Fruit fly (Drosophila melanogaster): Measurements from ENCODE around the gene mtd.
A peak's percentile ranks its signal among the peaks of the same experiment; 100 is the strongest.

Gene mtd

DNA sequence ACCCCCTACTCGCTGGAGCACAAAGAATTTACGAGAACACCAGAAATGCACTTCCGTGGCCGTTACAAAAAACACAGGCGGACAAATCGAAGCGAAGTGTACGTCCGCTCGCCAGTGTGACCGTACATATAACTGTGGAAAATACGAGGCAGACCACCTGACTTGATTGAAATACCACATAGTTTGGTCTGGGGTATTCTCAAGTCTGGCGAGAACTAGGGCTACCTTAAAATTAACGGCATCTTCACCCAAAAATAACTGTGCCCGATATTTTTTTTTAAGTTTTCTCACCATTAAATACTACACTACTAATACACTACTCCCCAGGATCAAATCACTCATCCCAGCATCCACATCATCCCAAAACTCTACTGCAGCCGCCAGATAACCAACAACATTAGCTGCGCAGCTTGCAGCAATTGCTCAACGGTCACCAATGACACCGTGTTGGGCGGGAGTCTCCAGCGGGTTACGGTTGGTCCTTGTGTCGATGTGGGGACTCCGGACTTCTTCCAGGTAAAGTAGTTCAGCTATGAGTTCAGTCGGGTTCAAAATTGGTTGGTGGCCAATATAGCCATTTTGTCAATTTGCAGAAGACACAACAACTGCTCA, 18.0 kb upstream of the mtd start, which contains the start of gene Cerk (continued):
- TF ChIP-seq CG8290 (GFP tag; optimal IDR thresholded peaks at IDR 0.05) (peak; percentile 30), CG8290 (tag; optimal IDR thresholded peaks at IDR 0.05) (peak; percentile 28 to 86), sr (GFP tag; IDR thresholded peaks at IDR 0.05) (no peak), GATAe (GFP tag; conservative IDR thresholded peaks at IDR 0.05) (no peak), ranshi (GFP tag; IDR thresholded peaks at IDR 0.05) (0 out of 2 replicates have a peak, but pooled peaks have one; percentile 10), Hmx (GFP tag; optimal IDR thresholded peaks at IDR 0.05) (no peak), CG12155 (GFP tag; optimal IDR thresholded peaks at IDR 0.05) (peak; percentile 72), corto (GFP tag; optimal IDR thresholded peaks at IDR 0.05) (no peak), chinmo (GFP tag; IDR thresholded peaks at IDR 0.05; ENCODE audit: partially characterized antibody) (peak; percentile 89), CG30403 (GFP tag; optimal IDR thresholded peaks at IDR 0.05) (peak; percentile 54), gfzf (GFP tag; optimal IDR thresholded peaks at IDR 0.05) (peak; percentile 95), Neu2 (GFP tag; optimal IDR thresholded peaks at IDR 0.05; ENCODE audit: borderline replicate concordance) (no peak), CG17912 (GFP tag; optimal IDR thresholded peaks at IDR 0.05) (no peak), bbx (GFP tag; IDR thresholded peaks at IDR 0.05; ENCODE audit: partially characterized antibody) (peak; percentile 57), CG10431 (GFP tag; optimal IDR thresholded peaks at IDR 0.05) (peak; percentile 25), Mad (GFP tag; optimal IDR thresholded peaks at IDR 0.05) (no peak), CkIIα-i1 (GFP tag; IDR thresholded peaks at IDR 0.05) (no peak), CG6683 (GFP tag; optimal IDR thresholded peaks at IDR 0.05) (no peak), CG15601 (tag; optimal IDR thresholded peaks at IDR 0.05) (peak; percentile 16), Stat92E (GFP tag; optimal IDR thresholded peaks at IDR 0.05) (peak in 1 of 3 experiments; percentile 68), CG10147 (GFP tag; optimal IDR thresholded peaks at IDR 0.05) (no peak), Trl (optimal IDR thresholded peaks at IDR 0.05) (no peak), Trl (GFP tag; optimal IDR thresholded peaks at IDR 0.05) (peak; percentile 57), E2f1 (GFP tag; IDR thresholded peaks at IDR 0.05) (peak; percentile 6; the same call in 1 of the 2 replicates), Dip3 (GFP tag; optimal IDR thresholded peaks at IDR 0.05) (peak; percentile 7), ro (GFP tag; IDR thresholded peaks at IDR 0.05) (no peak), lilli (GFP tag; optimal IDR thresholded peaks at IDR 0.05) (peak; percentile 50), CG4360 (GFP tag; IDR thresholded peaks at IDR 0.05) (peak; percentile 82), CG18764 (GFP tag; optimal IDR thresholded peaks at IDR 0.05) (no peak), CG12071 (GFP tag; optimal IDR thresholded peaks at IDR 0.05) (no peak), Hr78 (GFP tag; optimal IDR thresholded peaks at IDR 0.05) (no peak), CG3726 (GFP tag; IDR thresholded peaks at IDR 0.05) (no peak), grau (tag; optimal IDR thresholded peaks at IDR 0.05) (peak; percentile 31), CG7271 (tag; optimal IDR thresholded peaks at IDR 0.05) (no peak), Dll (GFP tag; IDR thresholded peaks at IDR 0.05; ENCODE audit: partially characterized antibody) (peak; percentile 58; the same call in 3 of the 4 replicates), Sin3A (optimal IDR thresholded peaks at IDR 0.05) (peak; percentile 70), CG17802 (tag; optimal IDR thresholded peaks at IDR 0.05) (peak; percentile 38), CG2889 (GFP tag; IDR thresholded peaks at IDR 0.05) (no peak), zfh1 (GFP tag; IDR thresholded peaks at IDR 0.05) (0 out of 3 replicates have a peak, but pooled peaks have one; percentile 28), pho (GFP tag; optimal IDR thresholded peaks at IDR 0.05) (no peak), z (GFP tag; IDR thresholded peaks at IDR 0.05) (no peak), al (GFP tag; IDR thresholded peaks at IDR 0.05) (peak; percentile 41; the same call in 1 of the 2 replicates), Blimp-1 (GFP tag; optimal IDR thresholded peaks at IDR 0.05) (no peak), prd (optimal IDR thresholded peaks at IDR 0.05) (no peak), prd (GFP tag; IDR thresholded peaks at IDR 0.05) (peak; percentile 48; the same call in 1 of the 3 replicates), CG12104 (GFP tag; optimal IDR thresholded peaks at IDR 0.05) (no peak), CG1603 (tag; optimal IDR thresholded peaks at IDR 0.05) (peak; percentile 73), CG30431 (GFP tag; optimal IDR thresholded peaks at IDR 0.05) (no peak), CG3847 (GFP tag; IDR thresholded peaks at IDR 0.05) (peak; percentile 51), lola (GFP tag; optimal IDR thresholded peaks at IDR 0.05) (no peak)

Data from whole organism, embryonic.